Fruit fly (Drosophila melanogaster) whole organism, embryonic: ENCODE data around the gene sws.
A peak's percentile ranks its signal among the peaks of the same experiment; 100 is the strongest.

Source experiments
- ATbp ChIP-seq: fragments of 200-800 bp; sonication (Bioruptor generic); optimal IDR thresholded peaks from 2 replicates; lab custom pipeline; 2017; ENCODE audit warnings: missing biosample characterization, mild to moderate bottlenecking, missing genetic modification characterization, missing genetic modification reagents
- Aef1 ChIP-seq: fragments of 200-800 bp; sonication (Bioruptor generic); IDR thresholded peaks from 3 replicates; pipeline ENCODE4 v1.3.6; 2022; ENCODE audit warnings: missing biosample characterization, missing genetic modification characterization
- Bgb ChIP-seq: fragments of 200-800 bp; sonication (Bioruptor generic); IDR thresholded peaks from 2 replicates; pipeline ENCODE4 v1.3.6; 2022; ENCODE audit warnings: missing biosample characterization, missing genetic modification characterization; ENCODE audit not compliant: partially characterized antibody
- CG10431 ChIP-seq: fragments of 200-800 bp; sonication (Bioruptor generic); optimal IDR thresholded peaks from 3 replicates; lab custom pipeline; 2018; ENCODE audit warnings: missing biosample characterization, mild to moderate bottlenecking, missing genetic modification characterization
- CG11085 ChIP-seq: fragments of 200-800 bp; sonication (Bioruptor generic); IDR thresholded peaks from 2 replicates; pipeline ENCODE4 v1.3.6; 2022; ENCODE audit warnings: missing biosample characterization, missing genetic modification characterization
- CG11696 ChIP-seq: fragments of 200-800 bp; sonication (Bioruptor generic); IDR thresholded peaks from 2 replicates; pipeline ENCODE4 v1.3.6; 2022; ENCODE audit warnings: missing biosample characterization, missing genetic modification characterization
- CG12071 ChIP-seq: fragments of 200-800 bp; sonication (Bioruptor generic); optimal IDR thresholded peaks from 3 replicates; lab custom pipeline; 2018; ENCODE audit warnings: missing biosample characterization, mild to moderate bottlenecking, missing genetic modification characterization
- CG12299 ChIP-seq: fragments of 200-800 bp; sonication (Bioruptor generic); optimal IDR thresholded peaks from 2 replicates; lab custom pipeline; 2018; ENCODE audit warnings: missing biosample characterization, mild to moderate bottlenecking, missing genetic modification characterization
- CG13775 ChIP-seq: fragments of 200-800 bp; sonication (Bioruptor generic); optimal IDR thresholded peaks from 3 replicates; lab custom pipeline; 2017; ENCODE audit warnings: missing biosample characterization, mild to moderate bottlenecking, missing genetic modification characterization
- CG1603 ChIP-seq: fragments of 200-800 bp; sonication (Bioruptor generic); optimal IDR thresholded peaks from 2 replicates; lab custom pipeline; 2019; ENCODE audit warnings: missing biosample characterization, mild to moderate bottlenecking, missing genetic modification characterization, moderate library complexity
- CG17829 ChIP-seq: fragments of 200-800 bp; optimal IDR thresholded peaks from 2 replicates; lab custom pipeline; 2019; ENCODE audit warnings: missing biosample characterization, mild to moderate bottlenecking, missing genetic modification characterization, moderate library complexity
- CG1792 ChIP-seq: fragments of 200-800 bp; sonication (Bioruptor generic); optimal IDR thresholded peaks from 2 replicates; lab custom pipeline; 2016; ENCODE audit warnings: missing biosample characterization, missing genetic modification characterization
- CG18262 ChIP-seq: fragments of 200-800 bp; optimal IDR thresholded peaks from 3 replicates; lab custom pipeline; 2019; ENCODE audit warnings: missing biosample characterization, mild to moderate bottlenecking, missing genetic modification characterization, moderate library complexity
- CG18476 ChIP-seq: fragments of 200-800 bp; sonication (Bioruptor generic); optimal IDR thresholded peaks from 2 replicates; lab custom pipeline; 2016; ENCODE audit warnings: missing biosample characterization, mild to moderate bottlenecking, missing genetic modification characterization
- CG2116 ChIP-seq: fragments of 200-800 bp; sonication (Bioruptor generic); optimal IDR thresholded peaks from 3 replicates; lab custom pipeline; 2018; ENCODE audit warnings: missing biosample characterization, mild to moderate bottlenecking, missing genetic modification characterization
- CG2120 ChIP-seq: fragments of 200-800 bp; sonication (Bioruptor generic); optimal IDR thresholded peaks from 3 replicates; lab custom pipeline; 2016; ENCODE audit warnings: missing biosample characterization, missing genetic modification characterization
- CG32532 ChIP-seq: fragments of 200-800 bp; sonication (Bioruptor generic); IDR thresholded peaks from 2 replicates; pipeline ENCODE4 v1.3.6; 2022; ENCODE audit warnings: missing biosample characterization, missing genetic modification characterization
- CG34224 ChIP-seq: fragments of 200-800 bp; sonication (Bioruptor generic); IDR thresholded peaks from 3 replicates; pipeline ENCODE4 v1.3.6; 2022; ENCODE audit warnings: missing biosample characterization, missing genetic modification characterization; ENCODE audit not compliant: partially characterized antibody
- CG6654 ChIP-seq: fragments of 200-800 bp; sonication (Bioruptor generic); optimal IDR thresholded peaks from 2 replicates; lab custom pipeline; 2017; ENCODE audit warnings: missing biosample characterization, mild to moderate bottlenecking, missing genetic modification characterization
- CG7745 ChIP-seq: fragments of 200-800 bp; sonication (Bioruptor generic); optimal IDR thresholded peaks from 2 replicates; lab custom pipeline; 2018; ENCODE audit warnings: missing biosample characterization, mild to moderate bottlenecking, missing genetic modification characterization, moderate library complexity
- CG9437 ChIP-seq: fragments of 200-800 bp; sonication (Bioruptor generic); optimal IDR thresholded peaks from 2 replicates; lab custom pipeline; 2018; ENCODE audit warnings: missing biosample characterization, mild to moderate bottlenecking, missing genetic modification characterization
- Chrac-16 ChIP-seq: fragments of 200-800 bp; sonication (Bioruptor generic); optimal IDR thresholded peaks from 3 replicates; lab custom pipeline; 2016; ENCODE audit warnings: missing biosample characterization, missing genetic modification characterization
- Ets65A ChIP-seq: fragments of 200-800 bp; sonication (Bioruptor generic); peaks from one replicate; lab custom pipeline; 2016; ENCODE audit warnings: missing biosample characterization, missing genetic modification characterization
- Ets97D ChIP-seq: fragments of 200-800 bp; sonication (Bioruptor generic); optimal IDR thresholded peaks from 3 replicates; lab custom pipeline; 2016; ENCODE audit warnings: missing biosample characterization, missing genetic modification characterization
- Hey ChIP-seq: fragments of 200-800 bp; sonication (Bioruptor generic); optimal IDR thresholded peaks from 3 replicates; lab custom pipeline; 2018; ENCODE audit warnings: missing biosample characterization, mild to moderate bottlenecking, missing genetic modification characterization
- MTF-1 ChIP-seq: fragments of 200-800 bp; sonication (Bioruptor generic); optimal IDR thresholded peaks from 2 replicates; lab custom pipeline; 2018; ENCODE audit warnings: missing biosample characterization, mild to moderate bottlenecking, missing genetic modification characterization, borderline replicate concordance
- Mrtf ChIP-seq: fragments of 200-800 bp; sonication (Bioruptor generic); IDR thresholded peaks from 3 replicates; pipeline ENCODE4 v1.3.6; 2022; ENCODE audit warnings: missing biosample characterization, missing genetic modification characterization
- Oli ChIP-seq: fragments of 200-800 bp; sonication (Bioruptor generic); optimal IDR thresholded peaks from 2 replicates; lab custom pipeline; 2018; ENCODE audit warnings: missing biosample characterization, mild to moderate bottlenecking, missing genetic modification characterization, moderate library complexity
- Optix ChIP-seq: fragments of 200-800 bp; sonication (Bioruptor generic); IDR thresholded peaks from 3 replicates; pipeline ENCODE4 v1.3.6; 2022; ENCODE audit warnings: missing biosample characterization, missing genetic modification characterization
- ap ChIP-seq: fragments of 200-800 bp; sonication (Bioruptor generic); IDR thresholded peaks from 2 replicates; pipeline ENCODE4 v1.3.6; 2022; ENCODE audit warnings: missing biosample characterization, missing genetic modification characterization
- ash1 ChIP-seq: fragments of 200-800 bp; sonication (Bioruptor generic); optimal IDR thresholded peaks from 2 replicates; lab custom pipeline; 2018; ENCODE audit warnings: missing biosample characterization, mild to moderate bottlenecking, missing genetic modification characterization
- bab2 ChIP-seq: fragments of 200-800 bp; sonication (Bioruptor generic); optimal IDR thresholded peaks from 2 replicates; lab custom pipeline; 2016; ENCODE audit warnings: missing biosample characterization, missing genetic modification characterization
- croc ChIP-seq: fragments of 200-800 bp; sonication (Bioruptor generic); conservative IDR thresholded peaks from 3 replicates; pipeline ENCODE4 v1.3.6; 2022; ENCODE audit warnings: missing biosample characterization, missing genetic modification characterization
- crol ChIP-seq: fragments of 200-800 bp; sonication (Bioruptor generic); IDR thresholded peaks from 2 replicates; pipeline ENCODE4 v1.3.6; 2022; ENCODE audit warnings: missing biosample characterization, missing genetic modification characterization
- fd64A ChIP-seq: fragments of 200-800 bp; sonication (Bioruptor generic); optimal IDR thresholded peaks from 3 replicates; lab custom pipeline; 2018; ENCODE audit warnings: missing biosample characterization, mild to moderate bottlenecking, missing genetic modification characterization
- jing ChIP-seq: fragments of 200-800 bp; sonication (Bioruptor generic); optimal IDR thresholded peaks from 2 replicates; lab custom pipeline; 2018; ENCODE audit warnings: missing biosample characterization, mild to moderate bottlenecking, missing genetic modification characterization
- kah ChIP-seq: fragments of 200-800 bp; sonication (Bioruptor generic); optimal IDR thresholded peaks from 2 replicates; lab custom pipeline; 2018; ENCODE audit warnings: missing biosample characterization, mild to moderate bottlenecking, missing genetic modification characterization
- ken ChIP-seq: fragments of 200-800 bp; sonication (Bioruptor generic); IDR thresholded peaks from 3 replicates; pipeline ENCODE4 v1.3.6; 2022; ENCODE audit warnings: missing biosample characterization, missing genetic modification characterization
- kni ChIP-seq: fragments of 200-800 bp; sonication (Bioruptor generic); optimal IDR thresholded peaks from 3 replicates; lab custom pipeline; 2017; ENCODE audit warnings: mild to moderate bottlenecking, missing biosample characterization, missing genetic modification reagents, missing genetic modification characterization
- nerfin-2 ChIP-seq: fragments of 200-800 bp; sonication (Bioruptor generic); IDR thresholded peaks from 2 replicates; pipeline ENCODE4 v1.3.6; 2022; ENCODE audit warnings: missing biosample characterization, missing genetic modification characterization; ENCODE audit not compliant: partially characterized antibody
- nom ChIP-seq: fragments of 200-800 bp; sonication (Bioruptor generic); optimal IDR thresholded peaks from 2 replicates; lab custom pipeline; 2017; ENCODE audit warnings: missing biosample characterization, missing genetic modification characterization, mild to moderate bottlenecking, moderate library complexity, missing genetic modification reagents
- p53 ChIP-seq: fragments of 200-800 bp; sonication (Bioruptor generic); optimal IDR thresholded peaks from 2 replicates; lab custom pipeline; 2016; ENCODE audit warnings: missing biosample characterization, missing genetic modification characterization
- prd ChIP-seq, 3 experiments: fragments of >200 bp in 2 of 3; fragments of 200-800 bp in 1 of 3; sonication (Bioruptor generic) in 1 of 3; optimal IDR thresholded peaks in 2 of 3; IDR thresholded peaks in 1 of 3; 2 replicates in 2 of 3; 3 replicates in 1 of 3; pipeline versions ENCODE4 v1.3.6 to Lab custom; 2017 to 2022; ENCODE audit warnings: missing biosample characterization in 1 of 3, missing genetic modification characterization in 1 of 3
- repo ChIP-seq: fragments of 200-800 bp; sonication (Bioruptor generic); optimal IDR thresholded peaks from 2 replicates; lab custom pipeline; 2016; ENCODE audit warnings: missing biosample characterization, missing genetic modification characterization
- row ChIP-seq: fragments of 200-800 bp; sonication (Bioruptor generic); IDR thresholded peaks from 3 replicates; pipeline ENCODE4 v1.3.6; 2022; ENCODE audit warnings: missing biosample characterization, missing genetic modification characterization
- sna ChIP-seq: fragments of 200-800 bp; sonication (Bioruptor generic); IDR thresholded peaks from 2 replicates; pipeline ENCODE4 v1.3.6; 2022; ENCODE audit warnings: missing biosample characterization, missing genetic modification characterization; ENCODE audit not compliant: partially characterized antibody
- tna ChIP-seq: fragments of 200-800 bp; sonication (Bioruptor generic); IDR thresholded peaks from 2 replicates; pipeline ENCODE4 v1.3.6; 2022; ENCODE audit warnings: missing biosample characterization, missing genetic modification characterization; ENCODE audit not compliant: partially characterized antibody
- vnd ChIP-seq: fragments of 200-800 bp; sonication (Bioruptor generic); IDR thresholded peaks from 3 replicates; pipeline ENCODE4 v1.3.6; 2022; ENCODE audit warnings: missing biosample characterization, missing genetic modification characterization; ENCODE audit not compliant: partially characterized antibody
- yki ChIP-seq: fragments of >200 bp; optimal IDR thresholded peaks from 3 replicates; lab custom pipeline; 2018

Gene sws

dm6 chrX:7934679-7935078, 33.4 kb downstream of the sws start, which contains the start of gene RpS14b (continued):
- TF ChIP-seq ash1 (peak; percentile 59), CG18476 (GFP tag; lab: Kevin White, UChicago) (peak; percentile 18), tna (GFP tag; lab: Robert Waterston, UW) (0 out of 2 replicates have a peak, but pooled peaks have one; percentile 33), bab2 (peak; percentile 48), CG11085 (peak; percentile 68), sna (GFP tag; lab: Robert Waterston, UW) (no peak; the same call in 1 of the 2 replicates), ap (GFP tag; lab: Robert Waterston, UW) (no peak; the same call in 1 of the 2 replicates), Optix (GFP tag; lab: Robert Waterston, UW) (0 out of 3 replicates have a peak, but pooled peaks have one; percentile 40), nerfin-2 (0 out of 2 replicates have a peak, but pooled peaks have one; percentile 38), kah (GFP tag; lab: Kevin White, UChicago) (peak; percentile 7), CG2116 (GFP tag; lab: Kevin White, UChicago) (peak; percentile 98), nom (peak; percentile 73), CG1603 (tag; lab: Kevin White, UChicago) (peak; percentile 72), CG17829 (tag; lab: Kevin White, UChicago) (peak; percentile 24), CG12071 (peak; percentile 42), ATbp (peak; percentile 16), Mrtf (GFP tag; lab: Robert Waterston, UW) (0 out of 3 replicates have a peak, but pooled peaks have one; percentile 43), Chrac-16 (GFP tag; lab: Kevin White, UChicago) (peak; percentile 27), Hey (peak; percentile 52), CG1792 (GFP tag; lab: Kevin White, UChicago) (peak; percentile 50), p53 (GFP tag; lab: Kevin White, UChicago) (peak; percentile 23), ken (GFP tag; lab: Robert Waterston, UW) (peak; percentile 60; the same call in 1 of the 3 replicates), CG9437 (GFP tag; lab: Kevin White, UChicago) (peak; percentile 28), CG10431 (GFP tag; lab: Kevin White, UChicago) (peak; percentile 39), Ets97D (peak; percentile 98), CG12299 (peak; percentile 38), CG13775 (GFP tag; lab: Kevin White, UChicago) (peak; percentile 82), Aef1 (GFP tag; lab: Robert Waterston, UW) (peak; percentile 70), CG11696 (GFP tag; lab: Robert Waterston, UW) (peak; percentile 35; the same call in 1 of the 2 replicates), CG2120 (GFP tag; lab: Kevin White, UChicago) (peak; percentile 66), CG7745 (tag; lab: Kevin White, UChicago) (no peak), Bgb (GFP tag; lab: Robert Waterston, UW) (peak; percentile 69), croc (GFP tag; lab: Robert Waterston, UW) (no peak), CG18262 (tag; lab: Kevin White, UChicago) (peak; percentile 22), jing (GFP tag; lab: Kevin White, UChicago) (no peak), CG34224 (GFP tag; lab: Robert Waterston, UW) (peak; percentile 76), vnd (GFP tag; lab: Robert Waterston, UW) (peak; percentile 66), CG6654 (GFP tag; lab: Kevin White, UChicago) (no peak), kni (GFP tag; lab: Kevin White, UChicago) (peak; percentile 49), fd64A (GFP tag; lab: Kevin White, UChicago) (peak; percentile 33), Oli (tag; lab: Kevin White, UChicago) (no peak), Ets65A (GFP tag; lab: Kevin White, UChicago) (peak; percentile 86), yki (lab: Kevin White, UChicago) (no peak), MTF-1 (peak; percentile 65), row (GFP tag; lab: Robert Waterston, UW) (peak; percentile 53), repo (GFP tag; lab: Kevin White, UChicago) (peak; percentile 28), prd (optimal IDR thresholded peaks at IDR 0.05; lab: Kevin White, UChicago) (no peak), prd (GFP tag; IDR thresholded peaks at IDR 0.05; lab: Robert Waterston, UW) (peak; percentile 41; the same call in 1 of the 3 replicates), crol (GFP tag; lab: Robert Waterston, UW) (no peak), CG32532 (GFP tag; lab: Robert Waterston, UW) (peak; percentile 83)
